Worm (Caenorhabditis elegans) whole organism, mixed stage, embryonic: ENCODE measurements around the gene K07E3.4.

Experiments
- cnd-1 ChIP-seq: fragments of 200-800 bp; sonication (Bioruptor generic); optimal IDR thresholded peaks from 2 replicates; lab custom pipeline; 2018; ENCODE audit warnings: mild to moderate bottlenecking, missing genetic modification characterization, missing compliant biosample characterization
- lin-13 ChIP-seq: fragments of 150-350 bp; optimal IDR thresholded peaks from 2 replicates; lab custom pipeline; 2014; ENCODE audit warnings: missing biosample characterization, missing genetic modification characterization
- mls-2 ChIP-seq: sonication (generic microtip); optimal IDR thresholded peaks from 2 replicates; lab custom pipeline; 2016; ENCODE audit warnings: mild to moderate bottlenecking, missing genetic modification characterization, moderate library complexity, missing compliant biosample characterization
- pha-4 ChIP-seq: fragments of 150-350 bp; optimal IDR thresholded peaks from 2 replicates; lab custom pipeline; 2018; ENCODE audit warnings: missing biosample characterization, missing genetic modification reagents, missing genetic modification characterization
- sem-2 ChIP-seq: fragments of 200-800 bp; sonication (Bioruptor generic); optimal IDR thresholded peaks from 2 replicates; lab custom pipeline; 2018; ENCODE audit warnings: mild to moderate bottlenecking, missing genetic modification characterization, missing compliant biosample characterization
- snpc-4 ChIP-seq: fragments of 150-350 bp; optimal IDR thresholded peaks from 2 replicates; lab custom pipeline; 2014; ENCODE audit warnings: missing biosample characterization, missing genetic modification characterization
- unc-39 ChIP-seq: fragments of 150-350 bp; optimal IDR thresholded peaks from 2 replicates; lab custom pipeline; 2014; ENCODE audit warnings: missing biosample characterization, missing genetic modification characterization
- unc-62 ChIP-seq: fragments of 150-350 bp; optimal IDR thresholded peaks from 2 replicates; lab custom pipeline; 2014; ENCODE audit warnings: missing biosample characterization, missing genetic modification reagents, missing genetic modification characterization
- ztf-11 ChIP-seq: fragments of 150-350 bp; optimal IDR thresholded peaks from 2 replicates; lab custom pipeline; 2014; ENCODE audit warnings: missing biosample characterization, missing genetic modification characterization

- TF ChIP-seq unc-62 (GFP tag; lab: Kevin White, UChicago) (no peak), lin-13 (tag; lab: Kevin White, UChicago) (no peak), ztf-11 (no peak), snpc-4 (tag; lab: Kevin White, UChicago) (no peak), mls-2 (tag; lab: Kevin White, UChicago) (no peak), pha-4 (tag; lab: Kevin White, UChicago) (no peak), sem-2 (no peak), unc-39 (tag; lab: Kevin White, UChicago) (no peak), cnd-1 (tag; lab: Kevin White, UChicago) (no peak)
These were observed at the start of gene K07E3.4 for ce11 chrX:8083919-8084318.
